Fruit fly (Drosophila melanogaster) whole organism, prepupa: ENCODE results near the gene CG42397.
A peak's percentile ranks its signal among the peaks of the same experiment; 100 is the strongest.

Source experiments
- Blimp-1 ChIP-seq: fragments of 200-800 bp; sonication (Bioruptor generic); optimal IDR thresholded peaks from 3 replicates; lab custom pipeline; 2017; ENCODE audit warnings: missing biosample characterization, missing genetic modification characterization, mild to moderate bottlenecking, moderate library complexity, missing genetic modification reagents
- CG10631 ChIP-seq: fragments of 200-800 bp; sonication (Bioruptor generic); optimal IDR thresholded peaks from 2 replicates; lab custom pipeline; 2016; ENCODE audit warnings: missing biosample characterization, missing genetic modification characterization
- CG11294 ChIP-seq: fragments of 200-800 bp; sonication (Bioruptor generic); IDR thresholded peaks from 2 replicates; pipeline ENCODE4 v1.3.6; 2022; ENCODE audit warnings: missing biosample characterization, missing genetic modification characterization
- CG1621 ChIP-seq: fragments of 200-800 bp; sonication (Bioruptor generic); optimal IDR thresholded peaks from 3 replicates; lab custom pipeline; 2018; ENCODE audit warnings: missing biosample characterization, mild to moderate bottlenecking, missing genetic modification characterization
- CG16779 ChIP-seq: fragments of 200-800 bp; sonication (Bioruptor generic); optimal IDR thresholded peaks from 3 replicates; lab custom pipeline; 2017; ENCODE audit warnings: missing biosample characterization, mild to moderate bottlenecking, missing genetic modification characterization
- CG32006 ChIP-seq: fragments of 200-800 bp; sonication (Bioruptor generic); optimal IDR thresholded peaks from 3 replicates; lab custom pipeline; 2017; ENCODE audit warnings: missing biosample characterization, mild to moderate bottlenecking, missing genetic modification characterization
- CG34406 ChIP-seq: fragments of 200-800 bp; sonication (Bioruptor generic); optimal IDR thresholded peaks from 3 replicates; lab custom pipeline; 2016; ENCODE audit warnings: missing biosample characterization, missing genetic modification characterization
- CG4318 ChIP-seq: fragments of 200-800 bp; sonication (Bioruptor generic); optimal IDR thresholded peaks from 3 replicates; lab custom pipeline; 2017; ENCODE audit warnings: missing biosample characterization, mild to moderate bottlenecking, missing genetic modification characterization
- CG6276 ChIP-seq: fragments of 200-800 bp; sonication (Bioruptor generic); optimal IDR thresholded peaks from 2 replicates; lab custom pipeline; 2017; ENCODE audit warnings: missing biosample characterization, mild to moderate bottlenecking, missing genetic modification characterization
- CG6808 ChIP-seq: fragments of 200-800 bp; sonication (Bioruptor generic); optimal IDR thresholded peaks from 3 replicates; lab custom pipeline; 2017; ENCODE audit warnings: missing biosample characterization, missing genetic modification characterization, mild to moderate bottlenecking, moderate library complexity, missing genetic modification reagents
- CG6854 ChIP-seq: fragments of 200-800 bp; sonication (Bioruptor generic); optimal IDR thresholded peaks from 2 replicates; lab custom pipeline; 2017; ENCODE audit warnings: missing biosample characterization, mild to moderate bottlenecking, missing genetic modification characterization
- CG7368 ChIP-seq: fragments of 200-800 bp; sonication (Bioruptor generic); optimal IDR thresholded peaks from 3 replicates; lab custom pipeline; 2016; ENCODE audit warnings: missing biosample characterization, missing genetic modification characterization
- CG8119 ChIP-seq: fragments of 200-800 bp; sonication (Bioruptor generic); IDR thresholded peaks from 3 replicates; pipeline ENCODE4 v1.3.6; 2022; ENCODE audit warnings: missing biosample characterization, missing genetic modification characterization
- CG9139 ChIP-seq: fragments of 200-800 bp; sonication (Bioruptor generic); optimal IDR thresholded peaks from 3 replicates; lab custom pipeline; 2017; ENCODE audit warnings: missing biosample characterization, mild to moderate bottlenecking, missing genetic modification characterization
- Eip75B ChIP-seq: fragments of 200-800 bp; sonication (Bioruptor generic); optimal IDR thresholded peaks from 3 replicates; lab custom pipeline; 2016; ENCODE audit warnings: missing biosample characterization, missing genetic modification characterization
- Eip93F ChIP-seq: fragments of 200-800 bp; sonication (Bioruptor generic); optimal IDR thresholded peaks from 2 replicates; lab custom pipeline; 2016; ENCODE audit warnings: missing biosample characterization, mild to moderate bottlenecking, missing genetic modification characterization
- Ets21C ChIP-seq: fragments of 200-800 bp; sonication (Bioruptor generic); optimal IDR thresholded peaks from 3 replicates; lab custom pipeline; 2016; ENCODE audit warnings: missing biosample characterization, missing genetic modification characterization
- Gug ChIP-seq: fragments of 200-800 bp; sonication (Bioruptor generic); IDR thresholded peaks from 2 replicates; pipeline ENCODE4 v1.3.6; 2022; ENCODE audit warnings: missing biosample characterization, missing genetic modification characterization
- Hr39 ChIP-seq: fragments of 200-800 bp; sonication (Bioruptor generic); optimal IDR thresholded peaks from 2 replicates; lab custom pipeline; 2016; ENCODE audit warnings: missing biosample characterization, missing genetic modification characterization
- Met ChIP-seq: fragments of 200-800 bp; sonication (Bioruptor generic); optimal IDR thresholded peaks from 3 replicates; lab custom pipeline; 2016; ENCODE audit warnings: missing biosample characterization, missing genetic modification characterization
- Smox ChIP-seq: fragments of 200-800 bp; sonication (Bioruptor generic); optimal IDR thresholded peaks from 3 replicates; lab custom pipeline; 2016; ENCODE audit warnings: missing biosample characterization, missing genetic modification characterization
- achi ChIP-seq: fragments of 200-800 bp; sonication (Bioruptor generic); optimal IDR thresholded peaks from 3 replicates; lab custom pipeline; 2016; ENCODE audit warnings: missing biosample characterization, missing genetic modification characterization
- acj6 ChIP-seq: fragments of 200-800 bp; sonication (Bioruptor generic); optimal IDR thresholded peaks from 3 replicates; lab custom pipeline; 2016; ENCODE audit warnings: missing biosample characterization, missing genetic modification characterization
- cyc ChIP-seq: fragments of 200-800 bp; sonication (Bioruptor generic); optimal IDR thresholded peaks from 3 replicates; lab custom pipeline; 2016; ENCODE audit warnings: missing biosample characterization, missing genetic modification characterization
- dsx ChIP-seq: fragments of 200-800 bp; optimal IDR thresholded peaks from 3 replicates; lab custom pipeline; 2019; ENCODE audit warnings: missing biosample characterization, mild to moderate bottlenecking, missing genetic modification characterization, moderate library complexity; ENCODE audit not compliant: poor library complexity, severe bottlenecking
- esn ChIP-seq: fragments of 200-800 bp; sonication (Bioruptor generic); optimal IDR thresholded peaks from 2 replicates; lab custom pipeline; 2016; ENCODE audit warnings: missing biosample characterization, mild to moderate bottlenecking, missing genetic modification characterization, moderate library complexity
- fd59A ChIP-seq: fragments of 200-800 bp; sonication (Bioruptor generic); optimal IDR thresholded peaks from 2 replicates; lab custom pipeline; 2017; ENCODE audit warnings: missing biosample characterization, mild to moderate bottlenecking, missing genetic modification characterization, missing genetic modification reagents
- fd85E ChIP-seq: fragments of 200-800 bp; sonication (Bioruptor generic); optimal IDR thresholded peaks from 3 replicates; lab custom pipeline; 2016; ENCODE audit warnings: missing biosample characterization, missing genetic modification characterization
- lz ChIP-seq: fragments of 200-800 bp; sonication (Bioruptor generic); optimal IDR thresholded peaks from 3 replicates; lab custom pipeline; 2016; ENCODE audit warnings: missing biosample characterization, missing genetic modification characterization
- net ChIP-seq: fragments of 200-800 bp; sonication (Bioruptor generic); optimal IDR thresholded peaks from 3 replicates; lab custom pipeline; 2016; ENCODE audit warnings: missing biosample characterization, missing genetic modification characterization
- pdm3 ChIP-seq: fragments of 200-800 bp; sonication (Bioruptor generic); optimal IDR thresholded peaks from 3 replicates; lab custom pipeline; 2016; ENCODE audit warnings: missing biosample characterization, missing genetic modification characterization
- spab ChIP-seq: fragments of 200-800 bp; sonication (Bioruptor generic); optimal IDR thresholded peaks from 2 replicates; lab custom pipeline; 2017; ENCODE audit warnings: missing biosample characterization, mild to moderate bottlenecking, missing genetic modification characterization, missing genetic modification reagents
- topi ChIP-seq: fragments of 200-800 bp; sonication (Bioruptor generic); optimal IDR thresholded peaks from 3 replicates; lab custom pipeline; 2016; ENCODE audit warnings: missing biosample characterization, missing genetic modification characterization
- vri ChIP-seq: fragments of 200-800 bp; sonication (Bioruptor generic); optimal IDR thresholded peaks from 3 replicates; lab custom pipeline; 2016; ENCODE audit warnings: missing biosample characterization, mild to moderate bottlenecking, missing genetic modification characterization

The CG42397 gene

dm6 chr3L:12013698-12014097, 40.1 kb upstream of the CG42397 start (continued):
- TF ChIP-seq Hr39 (GFP tag; lab: Kevin White, UChicago) (peak; percentile 4), Ets21C (GFP tag; lab: Kevin White, UChicago) (no peak), CG16779 (no peak), fd85E (GFP tag; lab: Kevin White, UChicago) (no peak), CG6276 (GFP tag; lab: Kevin White, UChicago) (no peak), Blimp-1 (no peak), CG11294 (no peak), net (GFP tag; lab: Kevin White, UChicago) (no peak), CG9139 (no peak), fd59A (GFP tag; lab: Kevin White, UChicago) (peak; percentile 39), lz (peak; percentile 22), pdm3 (GFP tag; lab: Kevin White, UChicago) (peak; percentile 16), CG7368 (GFP tag; lab: Kevin White, UChicago) (no peak), CG4318 (GFP tag; lab: Kevin White, UChicago) (no peak), topi (GFP tag; lab: Kevin White, UChicago) (no peak), CG34406 (GFP tag; lab: Kevin White, UChicago) (no peak), spab (GFP tag; lab: Kevin White, UChicago) (no peak), Eip93F (GFP tag; lab: Kevin White, UChicago) (no peak), CG1621 (peak; percentile 29), esn (GFP tag; lab: Kevin White, UChicago) (peak; percentile 41), CG8119 (no peak)
- TF ChIP-seq, all 60 proteins: peak for 24

DNA sequence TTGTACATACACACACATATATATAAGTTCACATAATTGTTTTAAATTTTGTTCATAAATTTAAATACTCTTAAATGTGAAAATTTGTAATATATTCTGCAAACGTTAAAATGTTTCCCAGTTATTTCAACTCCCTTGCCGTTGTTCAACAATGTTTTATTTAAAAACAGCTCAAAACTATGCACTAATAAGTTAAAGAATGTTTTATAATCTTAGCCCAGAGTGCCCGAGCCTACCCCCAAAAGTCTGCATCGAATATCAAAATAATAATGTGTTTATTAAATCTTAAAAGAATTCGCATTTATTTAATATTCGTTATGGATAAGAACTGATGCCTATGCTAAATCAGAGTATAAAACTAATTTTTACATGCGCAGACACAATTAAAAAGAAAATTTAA, 34.4 kb upstream of the CG42397 start:
- no peak for TF ChIP-seq CG6854
- TF ChIP-seq CG32006 = no peak
- no peak for TF ChIP-seq acj6 (GFP tag; lab: Kevin White, UChicago)
- TF ChIP-seq Smox = no peak
- TF ChIP-seq cyc (GFP tag; lab: Kevin White, UChicago) = no peak
- TF ChIP-seq Gug = no peak
- TF ChIP-seq achi = no peak
- TF ChIP-seq dsx (GFP tag; lab: Kevin White, UChicago) = peak; percentile 82

DNA sequence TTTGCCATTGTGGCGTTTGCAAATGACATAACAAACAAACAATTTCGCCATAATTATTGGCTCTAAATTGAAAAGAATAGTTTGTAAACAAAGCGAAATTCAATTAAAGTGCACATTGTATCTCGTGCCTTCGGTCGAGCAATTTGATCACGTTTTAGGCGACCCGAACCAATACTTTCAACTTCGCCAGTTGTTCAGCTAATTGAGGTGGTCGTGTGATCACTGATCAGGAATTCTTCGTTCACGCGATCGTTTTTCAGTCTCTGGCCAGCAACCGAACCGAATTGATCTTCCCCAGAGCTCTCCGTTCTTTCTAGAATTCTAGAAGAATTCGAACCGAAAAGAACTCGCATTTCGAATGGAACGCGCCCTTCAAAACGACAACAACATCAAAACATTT, 30.5 kb upstream of the CG42397 start:
- TF ChIP-seq Smox = no peak
- no peak for TF ChIP-seq CG6276 (GFP tag; lab: Kevin White, UChicago)
- no peak for TF ChIP-seq Gug
- no peak for TF ChIP-seq Met (GFP tag; lab: Kevin White, UChicago)
- TF ChIP-seq fd59A (GFP tag; lab: Kevin White, UChicago) = no peak
- no peak for TF ChIP-seq CG6808 (GFP tag; lab: Kevin White, UChicago)

- TF ChIP-seq vri = no peak
- no peak for TF ChIP-seq Eip75B (GFP tag; lab: Kevin White, UChicago)
- no peak for TF ChIP-seq CG6808 (GFP tag; lab: Kevin White, UChicago)
- TF ChIP-seq topi (GFP tag; lab: Kevin White, UChicago) = no peak
- no peak for TF ChIP-seq CG10631 (GFP tag; lab: Kevin White, UChicago)
- TF ChIP-seq CG1621 = no peak
Observed at dm6 chr3L:12003457-12003856, 29.9 kb upstream of the CG42397 start.
